Worm (Caenorhabditis elegans) whole organism, L4 larva: ENCODE data around the gene srw-48.

Source experiments
- D1046.2 ChIP-seq: fragments of 200-800 bp; sonication (Bioruptor generic); IDR thresholded peaks from 2 replicates; pipeline ENCODE4 v1.3.6; 2022; ENCODE audit warnings: missing genetic modification characterization, missing compliant biosample characterization
- F49E8.2 ChIP-seq: sonication (generic microtip); optimal IDR thresholded peaks from 2 replicates; lab custom pipeline; 2016; ENCODE audit warnings: missing compliant biosample characterization, mild to moderate bottlenecking, missing genetic modification characterization, borderline replicate concordance
- R02D3.7 ChIP-seq: fragments of 150-350 bp; sonication (generic microtip); optimal IDR thresholded peaks from 3 replicates; lab custom pipeline; 2014; ENCODE audit warnings: missing biosample characterization, missing genetic modification characterization
- Y5F2A.4 ChIP-seq: fragments of 200-800 bp; sonication (Bioruptor generic); optimal IDR thresholded peaks from 2 replicates; lab custom pipeline; 2018; ENCODE audit warnings: mild to moderate bottlenecking, missing genetic modification characterization, missing compliant biosample characterization
- Y75B8A.6 ChIP-seq: fragments of 200-800 bp; sonication (Bioruptor generic); IDR thresholded peaks from 2 replicates; pipeline ENCODE4 v1.3.6; 2022; ENCODE audit warnings: missing genetic modification reagents, missing genetic modification characterization, missing compliant biosample characterization
- ZK337.2 ChIP-seq: fragments of 200-800 bp; sonication (Bioruptor generic); IDR thresholded peaks from 2 replicates; pipeline ENCODE4 v1.3.6; 2022; ENCODE audit warnings: missing genetic modification reagents, missing genetic modification characterization, missing compliant biosample characterization
- aha-1 ChIP-seq: fragments of 150-350 bp; peaks from one replicate; lab custom pipeline; 2014; ENCODE audit warnings: missing biosample characterization, missing genetic modification characterization
- attf-4 ChIP-seq: sonication (generic microtip); optimal IDR thresholded peaks from 3 replicates; lab custom pipeline; 2017; ENCODE audit warnings: missing biosample characterization, missing genetic modification characterization
- ceh-32 ChIP-seq: sonication (generic microtip); optimal IDR thresholded peaks from 2 replicates; lab custom pipeline; 2016; ENCODE audit warnings: mild to moderate bottlenecking, missing genetic modification characterization, missing compliant biosample characterization; ENCODE audit not compliant: poor library complexity
- ceh-44 ChIP-seq: fragments of 200-800 bp; sonication (Bioruptor generic); IDR thresholded peaks from 2 replicates; pipeline ENCODE4 v1.3.6; 2022; ENCODE audit warnings: missing genetic modification reagents, missing genetic modification characterization, missing compliant biosample characterization
- cey-2 ChIP-seq: sonication (generic microtip); optimal IDR thresholded peaks from 3 replicates; lab custom pipeline; 2017; ENCODE audit warnings: missing genetic modification characterization, mild to moderate bottlenecking, missing compliant biosample characterization, antibody characterized with exemption, borderline replicate concordance; ENCODE audit not compliant: insufficient read depth
- dmd-6 ChIP-seq: fragments of 200-800 bp; sonication (Bioruptor generic); IDR thresholded peaks from 2 replicates; pipeline ENCODE4 v1.3.6; 2022; ENCODE audit warnings: missing genetic modification reagents, missing genetic modification characterization, missing compliant biosample characterization
- dmd-9 ChIP-seq: fragments of 200-800 bp; sonication (Bioruptor generic); IDR thresholded peaks from 2 replicates; pipeline ENCODE4 v1.3.6; 2022; ENCODE audit warnings: missing genetic modification reagents, missing genetic modification characterization, missing compliant biosample characterization
- dpl-1 ChIP-seq: fragments of 150-350 bp; optimal IDR thresholded peaks from 2 replicates; lab custom pipeline; 2014; ENCODE audit warnings: missing biosample characterization, missing genetic modification reagents, missing genetic modification characterization
- duxl-1 ChIP-seq: sonication (generic microtip); optimal IDR thresholded peaks from 2 replicates; lab custom pipeline; 2016; ENCODE audit warnings: mild to moderate bottlenecking, missing genetic modification characterization, moderate library complexity, missing compliant biosample characterization; ENCODE audit not compliant: poor library complexity
- dve-1 ChIP-seq: sonication (generic microtip); optimal IDR thresholded peaks from 2 replicates; lab custom pipeline; 2017; ENCODE audit warnings: antibody characterized with exemption, mild to moderate bottlenecking, missing genetic modification characterization, missing compliant biosample characterization; ENCODE audit not compliant: insufficient read depth
- gei-8 ChIP-seq: fragments of 200-800 bp; sonication (Bioruptor generic); optimal IDR thresholded peaks from 2 replicates; lab custom pipeline; 2018; ENCODE audit warnings: mild to moderate bottlenecking, missing genetic modification characterization, missing compliant biosample characterization
- hlh-11 ChIP-seq: fragments of 200-800 bp; sonication (Bioruptor generic); optimal IDR thresholded peaks from 2 replicates; lab custom pipeline; 2018; ENCODE audit warnings: mild to moderate bottlenecking, missing genetic modification characterization, missing compliant biosample characterization
- hmg-1.1 ChIP-seq: fragments of 200-800 bp; sonication (Bioruptor generic); IDR thresholded peaks from 2 replicates; pipeline ENCODE4 v1.3.6; 2022; ENCODE audit warnings: missing genetic modification reagents, missing genetic modification characterization, missing compliant biosample characterization
- lim-7 ChIP-seq: fragments of 200-800 bp; sonication (Bioruptor generic); IDR thresholded peaks from 2 replicates; pipeline ENCODE4 v1.3.6; 2022; ENCODE audit warnings: missing genetic modification characterization, missing compliant biosample characterization
- lin-1 ChIP-seq: fragments of 200-800 bp; sonication (Bioruptor generic); IDR thresholded peaks from 2 replicates; pipeline ENCODE4 v1.3.6; 2022; ENCODE audit warnings: missing genetic modification reagents, missing genetic modification characterization, missing compliant biosample characterization
- lin-13 ChIP-seq: fragments of 150-350 bp; optimal IDR thresholded peaks from 2 replicates; lab custom pipeline; 2014; ENCODE audit warnings: missing biosample characterization, missing genetic modification reagents, missing genetic modification characterization
- lin-39 ChIP-seq: fragments of 150-350 bp; optimal IDR thresholded peaks from 2 replicates; lab custom pipeline; 2014; ENCODE audit warnings: missing biosample characterization, missing genetic modification reagents, missing genetic modification characterization
- mes-2 ChIP-seq: sonication (generic microtip); optimal IDR thresholded peaks from 2 replicates; lab custom pipeline; 2016; ENCODE audit warnings: missing genotype, mild to moderate bottlenecking, missing genetic modification characterization, missing compliant biosample characterization; ENCODE audit not compliant: poor library complexity, severe bottlenecking
- nhr-111 ChIP-seq: fragments of 200-800 bp; sonication (Bioruptor generic); optimal IDR thresholded peaks from 2 replicates; lab custom pipeline; 2018; ENCODE audit warnings: mild to moderate bottlenecking, missing genetic modification characterization, missing compliant biosample characterization
- nhr-237 ChIP-seq: sonication (generic microtip); optimal IDR thresholded peaks from 2 replicates; lab custom pipeline; 2017; ENCODE audit warnings: missing biosample characterization, missing genetic modification characterization
- nhr-25 ChIP-seq: sonication (generic microtip); optimal IDR thresholded peaks from 2 replicates; lab custom pipeline; 2017; ENCODE audit warnings: missing genetic modification characterization, mild to moderate bottlenecking, missing compliant biosample characterization, antibody characterized with exemption, moderate library complexity, borderline replicate concordance; ENCODE audit not compliant: insufficient read depth
- php-3 ChIP-seq: fragments of 200-800 bp; sonication (Bioruptor generic); IDR thresholded peaks from 2 replicates; pipeline ENCODE4 v1.3.6; 2022; ENCODE audit warnings: missing genetic modification reagents, missing genetic modification characterization, missing compliant biosample characterization
- saeg-2 ChIP-seq: fragments of 200-800 bp; sonication (Bioruptor generic); IDR thresholded peaks from 2 replicates; pipeline ENCODE4 v1.3.6; 2022; ENCODE audit warnings: missing genetic modification reagents, missing genetic modification characterization, missing compliant biosample characterization
- sdz-12 ChIP-seq: fragments of 200-800 bp; sonication (Bioruptor generic); optimal IDR thresholded peaks from 2 replicates; lab custom pipeline; 2018; ENCODE audit warnings: mild to moderate bottlenecking, missing genetic modification characterization, missing compliant biosample characterization
- zip-11 ChIP-seq: fragments of 200-800 bp; sonication (Bioruptor generic); IDR thresholded peaks from 2 replicates; pipeline ENCODE4 v1.3.6; 2022; ENCODE audit warnings: missing genetic modification characterization, missing compliant biosample characterization

The srw-48 gene

DNA sequence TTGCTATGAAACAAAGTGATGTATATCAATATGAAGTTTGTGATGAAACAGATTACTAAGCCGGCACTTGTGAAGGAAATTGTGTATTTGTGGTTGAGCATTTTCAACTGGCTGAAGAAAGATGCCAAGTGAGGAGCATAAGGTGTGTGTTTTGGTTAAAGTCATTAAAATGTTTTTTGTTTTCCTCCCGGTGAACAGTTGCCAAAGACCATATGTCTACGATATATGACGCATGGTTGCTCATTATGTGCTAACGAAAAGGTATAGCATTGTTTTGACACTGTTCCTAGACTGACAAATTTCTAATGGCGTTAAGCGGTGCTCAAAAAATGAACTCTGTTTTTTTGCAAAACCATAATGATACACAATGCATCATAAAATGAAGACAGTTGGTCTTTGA lies 3.8 kb upstream of the srw-48 start, which contains the start of gene str-55:
Gene str-55, minus strand, starts transcription at position 101 of the 400 bp plus-strand sequence.
- no peak for TF ChIP-seq lim-7 (GFP tag; lab: Robert Waterston, UW)
- no peak for TF ChIP-seq gei-8 (GFP tag; lab: Kevin White, UChicago)
- no peak for TF ChIP-seq cey-2 (tag; lab: Kevin White, UChicago)
- no peak for TF ChIP-seq dmd-9 (GFP tag; lab: Robert Waterston, UW)

DNA sequence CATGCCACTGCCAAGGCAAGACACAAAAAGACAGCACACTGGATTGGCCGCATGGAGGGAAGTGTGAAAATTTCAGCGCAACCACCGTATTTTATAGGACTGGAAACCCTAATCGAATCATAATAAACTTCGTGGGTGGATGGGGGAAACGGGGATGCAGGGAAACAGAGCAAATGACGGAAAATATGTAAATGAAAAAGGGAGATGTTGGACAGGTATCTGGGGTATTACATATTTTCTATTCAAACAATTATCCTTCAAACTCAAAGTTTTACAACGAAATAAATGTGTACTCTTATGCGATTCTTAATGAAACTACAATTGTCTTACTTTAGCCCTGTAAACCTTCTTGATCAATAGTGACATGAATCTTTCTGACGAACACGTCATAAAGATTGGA lies 1.0 kb upstream of the srw-48 start, which contains the start of gene F26D2.16:
Gene F26D2.16, minus strand, starts transcription at position 101 of the 400 bp plus-strand sequence.
- TF ChIP-seq attf-4 (tag; lab: Kevin White, UChicago) (no peak), aha-1 (tag; lab: Kevin White, UChicago) (peak; percentile 81)

DNA sequence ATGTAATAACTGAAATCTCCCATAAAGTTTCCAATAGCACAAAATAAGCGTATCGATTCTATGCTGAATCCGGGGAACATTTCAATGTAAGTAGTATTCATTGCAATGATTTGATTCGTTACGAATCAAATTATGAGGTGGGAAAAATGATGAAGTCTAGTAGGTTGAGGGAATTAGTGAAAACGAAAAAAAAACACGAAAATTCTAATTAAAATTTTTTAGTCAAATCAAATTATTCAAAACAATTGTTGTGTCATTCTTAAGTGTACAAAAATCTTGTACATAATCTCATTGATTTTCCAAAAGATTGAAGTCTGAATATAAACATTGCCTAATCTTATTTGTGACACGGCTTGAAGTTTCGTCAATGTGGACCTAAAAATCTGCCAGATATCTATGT lies 3.6 kb downstream of the srw-48 start, which contains the start of gene srw-29:
Gene srw-29, minus strand, starts transcription at position 101 of the 400 bp plus-strand sequence.
- TF ChIP-seq ZK337.2 (GFP tag; lab: Robert Waterston, UW), result no peak
- TF ChIP-seq mes-2 (tag; lab: Kevin White, UChicago), result no peak
- no peak for TF ChIP-seq nhr-237 (tag; lab: Kevin White, UChicago)
- TF ChIP-seq dmd-6, result no peak
- TF ChIP-seq lin-1 (GFP tag; lab: Robert Waterston, UW), result no peak
- TF ChIP-seq Y75B8A.6 (GFP tag; lab: Robert Waterston, UW), result no peak
- no peak for TF ChIP-seq zip-11
- no peak for TF ChIP-seq lin-13 (GFP tag; lab: Kevin White, UChicago)
- TF ChIP-seq F49E8.2, result no peak
- TF ChIP-seq saeg-2 (GFP tag; lab: Robert Waterston, UW), result no peak
- TF ChIP-seq aha-1 (tag; lab: Kevin White, UChicago), result no peak
- no peak for TF ChIP-seq dpl-1
- no peak for TF ChIP-seq php-3 (GFP tag; lab: Robert Waterston, UW)
- no peak for TF ChIP-seq ceh-32 (tag; lab: Kevin White, UChicago)
- no peak for TF ChIP-seq hlh-11 (tag; lab: Kevin White, UChicago)
- TF ChIP-seq dve-1, result no peak
- no peak for TF ChIP-seq ceh-44 (GFP tag; lab: Robert Waterston, UW)
- no peak for TF ChIP-seq lin-39 (tag; lab: Kevin White, UChicago)
- TF ChIP-seq Y5F2A.4, result no peak
- TF ChIP-seq, all 104 proteins: peak for 0

DNA sequence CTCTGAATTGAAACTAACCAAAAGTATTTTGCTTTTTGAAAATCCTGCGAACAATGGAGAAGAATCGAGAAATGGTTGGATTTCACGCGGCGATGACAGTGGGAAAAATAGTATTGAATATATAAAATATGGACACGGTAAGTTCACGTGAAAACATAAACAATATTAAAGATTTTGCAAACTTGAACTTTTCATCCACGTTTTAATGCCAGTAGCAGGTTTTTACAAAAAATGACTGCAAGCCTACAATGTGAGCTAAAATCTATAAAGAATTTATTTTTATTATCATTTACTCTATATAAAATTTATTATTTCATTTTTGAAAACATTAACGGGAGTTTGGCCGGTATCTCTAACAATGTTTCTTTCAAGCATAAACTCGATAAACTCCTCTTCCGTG lies 8.7 kb downstream of the srw-48 start, which contains the start of gene F26D2.10:
Gene F26D2.10, minus strand, starts transcription at position 101 of the 400 bp plus-strand sequence.
- TF ChIP-seq D1046.2 (GFP tag; lab: Robert Waterston, UW) (no peak), nhr-25 (tag; lab: Kevin White, UChicago) (no peak), ceh-32 (tag; lab: Kevin White, UChicago) (no peak), hmg-1.1 (GFP tag; lab: Robert Waterston, UW) (no peak)

DNA sequence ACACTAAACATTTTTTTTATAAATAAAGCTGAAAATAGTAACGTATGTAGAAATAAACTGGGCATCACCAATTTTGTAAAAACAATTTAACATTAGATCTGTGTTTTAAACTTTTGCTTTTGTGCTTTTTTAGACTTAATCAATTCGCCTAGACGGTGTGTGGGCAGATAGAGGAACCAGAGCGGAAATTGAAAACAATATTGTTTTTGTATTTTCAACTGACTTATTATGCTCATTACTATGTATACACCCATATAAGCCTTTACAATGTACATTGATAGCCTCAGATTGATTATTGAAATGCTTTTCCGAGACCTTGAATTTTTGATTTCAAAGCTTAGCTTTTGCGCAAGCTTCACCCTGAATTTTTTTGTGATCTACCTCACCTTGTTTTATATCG lies 9.1 kb downstream of the srw-48 start, which contains the start of gene str-73:
Gene str-73, plus strand, starts transcription at position 301 of the 400 bp plus-strand sequence.
- no peak for TF ChIP-seq sdz-12
- no peak for TF ChIP-seq duxl-1
- TF ChIP-seq R02D3.7 (tag; lab: Kevin White, UChicago), result no peak
- TF ChIP-seq nhr-111, result no peak
- TF ChIP-seq dve-1, result no peak
